Worm (Caenorhabditis elegans): ENCODE results near the gene asp-3.
A peak's percentile ranks its signal among the peaks of the same experiment; 100 is the strongest.

The asp-3 gene

ce11 chrX:6836065-6836527 is 45.2 kb downstream of the asp-3 start, which contains the start of gene F41B4.3 (continued):
- TF ChIP-seq dmd-4 (tag; optimal IDR thresholded peaks at IDR 0.05) (no peak), nhr-11 (tag; optimal IDR thresholded peaks at IDR 0.05) (no peak), fos-1 (tag; optimal IDR thresholded peaks at IDR 0.05) (no peak), mbf-1 (tag; optimal IDR thresholded peaks at IDR 0.05) (no peak), egl-27 (tag; optimal IDR thresholded peaks at IDR 0.05) (no peak), sem-4 (tag; optimal IDR thresholded peaks at IDR 0.05) (no peak), mab-5 (tag; optimal IDR thresholded peaks at IDR 0.05) (no peak), elt-3 (tag; optimal IDR thresholded peaks at IDR 0.05) (no peak), ztf-1 (GFP tag; conservative IDR thresholded peaks at IDR 0.05) (no peak), crh-2 (tag; optimal IDR thresholded peaks at IDR 0.05) (no peak), F13H6.1 (tag; optimal IDR thresholded peaks at IDR 0.05) (no peak), nhr-25 (tag; optimal IDR thresholded peaks at IDR 0.05) (peak; percentile 7), ama-1 (optimal IDR thresholded peaks at IDR 0.05) (no peak), nhr-237 (tag; optimal IDR thresholded peaks at IDR 0.05) (no peak), sma-9 (GFP tag; optimal IDR thresholded peaks at IDR 0.05) (no peak), sma-9 (tag; optimal IDR thresholded peaks at IDR 0.05) (no peak), unc-62 (GFP tag; optimal IDR thresholded peaks at IDR 0.05) (no peak), Y55F3AM.14 (GFP tag; optimal IDR thresholded peaks at IDR 0.05) (no peak), nhr-77 (tag; optimal IDR thresholded peaks at IDR 0.05) (no peak), nhr-23 (tag; optimal IDR thresholded peaks at IDR 0.05) (no peak)

- TF ChIP-seq crh-2 (tag; optimal IDR thresholded peaks at IDR 0.05) (peak; percentile 90), nhr-129 (tag; optimal IDR thresholded peaks at IDR 0.05) (peak; percentile 92), lin-13 (GFP tag; optimal IDR thresholded peaks at IDR 0.05) (peak; percentile 90), zag-1 (tag; optimal IDR thresholded peaks at IDR 0.05) (peak; percentile 45), alr-1 (tag; optimal IDR thresholded peaks at IDR 0.05) (no peak), fos-1 (tag; optimal IDR thresholded peaks at IDR 0.05) (peak; percentile 82), elt-3 (tag; optimal IDR thresholded peaks at IDR 0.05) (no peak), ZK546.5 (tag; optimal IDR thresholded peaks at IDR 0.05) (no peak), nhr-237 (tag; optimal IDR thresholded peaks at IDR 0.05) (no peak), mbf-1 (tag; optimal IDR thresholded peaks at IDR 0.05) (no peak), nhr-11 (tag; optimal IDR thresholded peaks at IDR 0.05) (no peak), egl-27 (tag; optimal IDR thresholded peaks at IDR 0.05) (peak; percentile 15), nhr-12 (tag; optimal IDR thresholded peaks at IDR 0.05) (no peak), snpc-4 (tag; optimal IDR thresholded peaks at IDR 0.05) (peak; percentile 63), nhr-10 (tag; optimal IDR thresholded peaks at IDR 0.05) (no peak), Y55F3AM.14 (GFP tag; optimal IDR thresholded peaks at IDR 0.05) (no peak), ceh-82 (tag; optimal IDR thresholded peaks at IDR 0.05) (peak; percentile 26), gmeb-1 (tag; optimal IDR thresholded peaks at IDR 0.05) (peak; percentile 82), unc-39 (tag; optimal IDR thresholded peaks at IDR 0.05) (no peak), sma-3 (GFP tag; optimal IDR thresholded peaks at IDR 0.05) (peak; percentile 84), F13H6.1 (tag; optimal IDR thresholded peaks at IDR 0.05) (peak; percentile 64), aly-2 (tag; optimal IDR thresholded peaks at IDR 0.05) (no peak), ztf-11 (tag; optimal IDR thresholded peaks at IDR 0.05) (no peak), unc-62 (GFP tag; optimal IDR thresholded peaks at IDR 0.05) (no peak), sem-4 (tag; optimal IDR thresholded peaks at IDR 0.05) (peak; percentile 84), blmp-1 (tag; optimal IDR thresholded peaks at IDR 0.05; ENCODE audit: insufficient read depth) (peak; percentile 13), ztf-1 (GFP tag; conservative IDR thresholded peaks at IDR 0.05) (no peak), mdl-1 (tag; optimal IDR thresholded peaks at IDR 0.05) (no peak), dmd-4 (tag; optimal IDR thresholded peaks at IDR 0.05) (no peak), ama-1 (optimal IDR thresholded peaks at IDR 0.05) (peak; percentile 31), peb-1 (tag; optimal IDR thresholded peaks at IDR 0.05) (no peak), lsy-2 (tag; optimal IDR thresholded peaks at IDR 0.05) (peak; percentile 36 to 90), ceh-16 (tag; optimal IDR thresholded peaks at IDR 0.05) (peak; percentile 35), lin-39 (tag; optimal IDR thresholded peaks at IDR 0.05) (no peak), nhr-23 (tag; optimal IDR thresholded peaks at IDR 0.05) (no peak), unc-55 (GFP tag; optimal IDR thresholded peaks at IDR 0.05) (peak; percentile 96), nhr-21 (tag; optimal IDR thresholded peaks at IDR 0.05) (peak; percentile 81), R02D3.7 (tag; optimal IDR thresholded peaks at IDR 0.05) (peak; percentile 24), nhr-77 (tag; optimal IDR thresholded peaks at IDR 0.05) (peak; percentile 21), lin-11 (tag; optimal IDR thresholded peaks at IDR 0.05) (peak; percentile 14), sma-9 (GFP tag; optimal IDR thresholded peaks at IDR 0.05) (peak; percentile 83), sma-9 (tag; optimal IDR thresholded peaks at IDR 0.05) (no peak), C34F6.9 (tag; optimal IDR thresholded peaks at IDR 0.05) (peak; percentile 91), mab-5 (tag; optimal IDR thresholded peaks at IDR 0.05) (no peak), skn-1 (tag; optimal IDR thresholded peaks at IDR 0.05) (peak; percentile 66), nhr-6 (tag; optimal IDR thresholded peaks at IDR 0.05) (peak; percentile 74), elt-1 (tag; optimal IDR thresholded peaks at IDR 0.05) (no peak), nhr-25 (tag; optimal IDR thresholded peaks at IDR 0.05) (peak; percentile 83), ztf-4 (tag; optimal IDR thresholded peaks at IDR 0.05) (peak; percentile 35)
These were observed 49.9 kb downstream of the asp-3 start, which contains the start of the genes glr-6 and asg-2 for ce11 chrX:6840670-6841308. TSS of gene glr-6 (minus strand) at chrX:6840720. TSS of gene asg-2 (plus strand) at chrX:6841258.

Data from whole organism, L2 larva.